Fruit fly (Drosophila melanogaster): ENCODE results near the gene CG31998.

The CG31998 gene

dm6 chr4:231185-231584, 25.4 kb upstream of the CG31998 start (continued):
- TF ChIP-seq CG17359 (tag; optimal IDR thresholded peaks at IDR 0.05) (peak; percentile 21), CG18619 (GFP tag; optimal IDR thresholded peaks at IDR 0.05) (no peak), nau (GFP tag; optimal IDR thresholded peaks at IDR 0.05) (no peak), CG11695 (GFP tag; IDR thresholded peaks at IDR 0.05) (no peak), CG14667 (GFP tag; IDR thresholded peaks at IDR 0.05) (no peak), CG15696 (tag; optimal IDR thresholded peaks at IDR 0.05) (peak; percentile 43), shn (GFP tag; optimal IDR thresholded peaks at IDR 0.05) (no peak), CG17568 (GFP tag; optimal IDR thresholded peaks at IDR 0.05) (peak; percentile 9), hkb (optimal IDR thresholded peaks at IDR 0.05) (no peak), hkb (GFP tag; IDR thresholded peaks at IDR 0.05) (no peak), CG8290 (GFP tag; optimal IDR thresholded peaks at IDR 0.05) (no peak), CG8290 (tag; optimal IDR thresholded peaks at IDR 0.05) (peak in 1 of 2 experiments; percentile 21), Oaz (GFP tag; IDR thresholded peaks at IDR 0.05) (no peak), gem (tag; optimal IDR thresholded peaks at IDR 0.05) (peak; percentile 6), CG2678 (tag; optimal IDR thresholded peaks at IDR 0.05) (no peak), MESR4 (GFP tag; optimal IDR thresholded peaks at IDR 0.05) (no peak), NFAT (GFP tag; IDR thresholded peaks at IDR 0.05) (no peak), CG10959 (GFP tag; IDR thresholded peaks at IDR 0.05) (no peak), salm (tag; optimal IDR thresholded peaks at IDR 0.05) (no peak), CG14965 (GFP tag; optimal IDR thresholded peaks at IDR 0.05; ENCODE audit: borderline replicate concordance) (no peak), Mes4 (GFP tag; optimal IDR thresholded peaks at IDR 0.05) (no peak), tll (GFP tag; optimal IDR thresholded peaks at IDR 0.05) (no peak), bsh (GFP tag; optimal IDR thresholded peaks at IDR 0.05) (peak in 1 of 2 experiments; percentile 17), Xbp1 (GFP tag; optimal IDR thresholded peaks at IDR 0.05) (no peak), CTCF (GFP tag; optimal IDR thresholded peaks at IDR 0.05) (no peak), lab (GFP tag; optimal IDR thresholded peaks at IDR 0.05) (no peak), CG10147 (GFP tag; optimal IDR thresholded peaks at IDR 0.05) (peak; percentile 6), CG1832 (GFP tag; optimal IDR thresholded peaks at IDR 0.05) (no peak), oc (tag; optimal IDR thresholded peaks at IDR 0.05) (no peak), CG33557 (GFP tag; optimal IDR thresholded peaks at IDR 0.05) (no peak), CG11723 (GFP tag; optimal IDR thresholded peaks at IDR 0.05) (no peak), dati (GFP tag; IDR thresholded peaks at IDR 0.05) (no peak), Chrac-16 (GFP tag; optimal IDR thresholded peaks at IDR 0.05) (no peak), nom (GFP tag; optimal IDR thresholded peaks at IDR 0.05) (no peak)

dm6 chr4:230430-230829, 24.7 kb upstream of the CG31998 start, which contains the start of gene CG1674:
CG1674 (plus strand) TSS chr4:230730.
- no peak for TF ChIP-seq CG14667 (GFP tag; IDR thresholded peaks at IDR 0.05)
- no peak for TF ChIP-seq CG15514 (GFP tag; optimal IDR thresholded peaks at IDR 0.05)
- no peak for TF ChIP-seq CG43689 (GFP tag; IDR thresholded peaks at IDR 0.05)
- no peak for TF ChIP-seq gro (GFP tag; optimal IDR thresholded peaks at IDR 0.05)
- TF ChIP-seq Mad (GFP tag; optimal IDR thresholded peaks at IDR 0.05), result no peak
- TF ChIP-seq bigmax (GFP tag; optimal IDR thresholded peaks at IDR 0.05), result no peak
- TF ChIP-seq CG2129 (GFP tag; IDR thresholded peaks at IDR 0.05; ENCODE audit: partially characterized antibody), result no peak
- TF ChIP-seq Opbp (GFP tag; IDR thresholded peaks at IDR 0.05; ENCODE audit: partially characterized antibody), result no peak
- TF ChIP-seq bowl (GFP tag; IDR thresholded peaks at IDR 0.05), result no peak
